Worm (Caenorhabditis elegans) whole organism, mixed stage, embryonic: Measurements from ENCODE around the gene msp-76.
"Not testable (repeated sequence)": the region's sequence is repeated elsewhere in the genome, so short reads cannot be mapped to it uniquely, and the experiment has no call there.

ENCODE experiments used
- bed-3 ChIP-seq: fragments of 200-800 bp; sonication (Bioruptor generic); optimal IDR thresholded peaks from 3 replicates; lab custom pipeline; 2018; ENCODE audit warnings: mild to moderate bottlenecking, missing genetic modification characterization, moderate library complexity, missing compliant biosample characterization
- blmp-1 ChIP-seq: fragments of 150-350 bp; optimal IDR thresholded peaks from 2 replicates; lab custom pipeline; 2014; ENCODE audit warnings: missing biosample characterization, missing genetic modification characterization
- ceh-39 ChIP-seq: fragments of 150-350 bp; optimal IDR thresholded peaks from 2 replicates; lab custom pipeline; 2014; ENCODE audit warnings: missing biosample characterization, missing genetic modification characterization
- ceh-43 ChIP-seq: fragments of 200-800 bp; sonication (Bioruptor generic); optimal IDR thresholded peaks from 2 replicates; lab custom pipeline; 2018; ENCODE audit warnings: mild to moderate bottlenecking, missing genetic modification characterization, moderate library complexity, missing compliant biosample characterization
- ceh-83 ChIP-seq: fragments of 200-800 bp; sonication (Bioruptor generic); optimal IDR thresholded peaks from 2 replicates; lab custom pipeline; 2018; ENCODE audit warnings: mild to moderate bottlenecking, missing genetic modification characterization, missing compliant biosample characterization
- ces-1 ChIP-seq: fragments of 150-350 bp; optimal IDR thresholded peaks from 2 replicates; lab custom pipeline; 2014; ENCODE audit warnings: missing biosample characterization, missing genetic modification reagents, missing genetic modification characterization
- cnd-1 ChIP-seq: fragments of 200-800 bp; sonication (Bioruptor generic); optimal IDR thresholded peaks from 2 replicates; lab custom pipeline; 2018; ENCODE audit warnings: mild to moderate bottlenecking, missing genetic modification characterization, missing compliant biosample characterization
- drap-1 ChIP-seq: fragments of 200-800 bp; sonication (Bioruptor generic); optimal IDR thresholded peaks from 3 replicates; lab custom pipeline; 2018; ENCODE audit warnings: mild to moderate bottlenecking, missing genetic modification characterization, missing compliant biosample characterization
- elt-1 ChIP-seq: sonication (generic microtip); optimal IDR thresholded peaks from 2 replicates; lab custom pipeline; 2017; ENCODE audit warnings: missing genetic modification characterization, mild to moderate bottlenecking, missing compliant biosample characterization, antibody characterized with exemption, moderate library complexity, borderline replicate concordance; ENCODE audit not compliant: insufficient read depth
- elt-3 ChIP-seq: fragments of 150-350 bp; optimal IDR thresholded peaks from 2 replicates; lab custom pipeline; 2014; ENCODE audit warnings: missing biosample characterization, missing genetic modification characterization
- ham-2 ChIP-seq: fragments of 200-800 bp; sonication (Bioruptor generic); optimal IDR thresholded peaks from 2 replicates; lab custom pipeline; 2018; ENCODE audit warnings: mild to moderate bottlenecking, missing genetic modification characterization, missing compliant biosample characterization
- hlh-1 ChIP-seq: fragments of 150-350 bp; optimal IDR thresholded peaks from 2 replicates; lab custom pipeline; 2014; ENCODE audit warnings: missing biosample characterization, missing genetic modification reagents, missing genetic modification characterization
- lin-32 ChIP-seq: fragments of 200-800 bp; sonication (Bioruptor generic); optimal IDR thresholded peaks from 2 replicates; lab custom pipeline; 2018; ENCODE audit warnings: mild to moderate bottlenecking, missing genetic modification characterization, missing compliant biosample characterization
- lsy-2 ChIP-seq: fragments of 150-350 bp; optimal IDR thresholded peaks from 2 replicates; lab custom pipeline; 2014; ENCODE audit warnings: missing biosample characterization, missing genetic modification characterization
- mab-5 ChIP-seq: fragments of 150-350 bp; optimal IDR thresholded peaks from 2 replicates; lab custom pipeline; 2014; ENCODE audit warnings: missing biosample characterization, missing genetic modification characterization
- mep-1 ChIP-seq: fragments of 150-350 bp; optimal IDR thresholded peaks from 2 replicates; lab custom pipeline; 2017; ENCODE audit warnings: missing biosample characterization, missing genetic modification reagents, missing genetic modification characterization, inconsistent platforms
- mls-2 ChIP-seq: sonication (generic microtip); optimal IDR thresholded peaks from 2 replicates; lab custom pipeline; 2016; ENCODE audit warnings: mild to moderate bottlenecking, missing genetic modification characterization, moderate library complexity, missing compliant biosample characterization
- nhr-12 ChIP-seq: fragments of 150-350 bp; optimal IDR thresholded peaks from 2 replicates; lab custom pipeline; 2014; ENCODE audit warnings: missing biosample characterization, missing genetic modification characterization
- nhr-2 ChIP-seq: fragments of 150-350 bp; optimal IDR thresholded peaks from 2 replicates; lab custom pipeline; 2014; ENCODE audit warnings: missing biosample characterization, missing genetic modification characterization
- nhr-28 ChIP-seq: fragments of 150-350 bp; optimal IDR thresholded peaks from 2 replicates; lab custom pipeline; 2014; ENCODE audit warnings: missing biosample characterization, missing genetic modification characterization
- nhr-76 ChIP-seq: sonication (generic microtip); optimal IDR thresholded peaks from 2 replicates; lab custom pipeline; 2017; ENCODE audit warnings: missing biosample characterization, missing genetic modification characterization
- pha-4 ChIP-seq: fragments of 150-350 bp; optimal IDR thresholded peaks from 2 replicates; lab custom pipeline; 2018; ENCODE audit warnings: missing biosample characterization, missing genetic modification reagents, missing genetic modification characterization
- sem-2 ChIP-seq: fragments of 200-800 bp; sonication (Bioruptor generic); optimal IDR thresholded peaks from 2 replicates; lab custom pipeline; 2018; ENCODE audit warnings: mild to moderate bottlenecking, missing genetic modification characterization, missing compliant biosample characterization
- tbx-8 ChIP-seq: fragments of 200-800 bp; sonication (Bioruptor generic); optimal IDR thresholded peaks from 2 replicates; lab custom pipeline; 2018; ENCODE audit warnings: mild to moderate bottlenecking, missing genetic modification characterization, moderate library complexity, missing compliant biosample characterization
- unc-120 ChIP-seq: sonication (generic microtip); optimal IDR thresholded peaks from 2 replicates; lab custom pipeline; 2017; ENCODE audit warnings: missing genetic modification characterization, missing compliant biosample characterization; ENCODE audit not compliant: poor library complexity, severe bottlenecking
- unc-39 ChIP-seq: fragments of 150-350 bp; optimal IDR thresholded peaks from 2 replicates; lab custom pipeline; 2014; ENCODE audit warnings: missing biosample characterization, missing genetic modification characterization
- unc-62 ChIP-seq: fragments of 150-350 bp; optimal IDR thresholded peaks from 2 replicates; lab custom pipeline; 2014; ENCODE audit warnings: missing biosample characterization, missing genetic modification reagents, missing genetic modification characterization
- zip-8 ChIP-seq: fragments of 150-350 bp; optimal IDR thresholded peaks from 2 replicates; lab custom pipeline; 2014; ENCODE audit warnings: missing biosample characterization, missing genetic modification characterization

msp-76 gene

DNA sequence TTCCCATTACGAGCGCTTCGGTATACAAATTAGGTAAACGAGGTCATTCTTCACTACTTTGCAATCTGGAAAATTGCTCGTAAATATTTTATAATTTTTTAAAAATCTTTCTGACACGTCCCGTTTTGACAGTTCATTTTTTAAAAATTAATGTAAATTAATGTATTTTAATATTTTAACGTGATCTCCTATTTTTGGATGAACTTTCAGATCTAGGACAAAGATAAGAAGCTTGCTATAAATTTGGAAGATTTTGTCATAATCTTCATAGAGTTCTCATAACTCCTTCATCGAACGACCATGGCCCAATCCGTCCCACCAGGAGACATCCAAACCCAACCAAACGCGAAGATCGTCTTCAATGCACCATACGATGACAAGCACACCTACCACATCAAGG is at the start of gene msp-76:
Gene msp-76, plus strand, starts transcription at position 301 of the 400 bp plus-strand sequence.
- not testable (repeated sequence) for TF ChIP-seq pha-4, mep-1, unc-120 (tag; lab: Kevin White, UChicago)

DNA sequence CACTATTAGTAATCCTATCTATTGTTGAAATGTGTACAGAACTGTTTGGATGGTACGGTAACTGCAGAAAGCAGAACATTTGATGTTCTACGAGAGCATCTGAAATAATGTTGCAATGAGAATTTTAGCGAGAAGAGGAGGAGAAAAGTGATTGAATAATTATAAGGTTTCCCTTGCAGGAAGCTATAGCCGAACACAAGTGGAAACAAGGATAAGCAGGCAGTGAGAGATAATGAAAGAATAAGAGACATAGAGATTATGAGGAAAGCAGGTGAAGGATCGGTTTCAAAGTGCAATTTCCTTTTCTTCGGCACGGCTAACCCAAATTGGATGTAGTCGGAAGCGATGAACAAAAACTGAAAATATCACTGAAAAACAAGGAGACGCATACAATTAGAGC is 46.9 kb upstream of the msp-76 start, which contains the start of gene del-2:
Gene del-2, minus strand, starts transcription at position 101 of the 400 bp plus-strand sequence.
- TF ChIP-seq ces-1 (GFP tag; lab: Kevin White, UChicago) (peak; percentile 26), ceh-39 (tag; lab: Kevin White, UChicago) (no peak), zip-8 (tag; lab: Kevin White, UChicago) (no peak), nhr-12 (tag; lab: Kevin White, UChicago) (no peak), hlh-1 (tag; lab: Kevin White, UChicago) (no peak), ham-2 (GFP tag; lab: Kevin White, UChicago) (peak; percentile 26)

DNA sequence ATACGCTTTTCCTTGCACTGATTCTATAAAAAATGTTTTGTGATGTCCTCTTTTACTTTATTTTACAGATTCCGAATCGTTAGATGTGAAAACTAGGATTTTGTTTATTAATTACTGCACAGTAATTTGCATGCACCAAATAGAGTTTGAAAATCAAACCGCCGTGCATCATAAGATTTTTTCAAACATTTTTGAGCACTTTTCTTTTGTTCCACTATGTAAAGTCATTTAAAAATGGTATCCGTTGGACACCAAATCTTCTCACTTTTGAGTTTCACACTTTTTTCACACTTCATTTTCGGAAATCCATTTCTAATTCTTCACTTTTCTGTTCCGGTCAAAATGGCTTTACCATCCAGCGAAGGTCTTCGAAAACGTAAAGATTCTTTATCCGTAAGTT is 45.6 kb upstream of the msp-76 start, which contains the start of gene degl-2:
Gene degl-2, plus strand, starts transcription at position 301 of the 400 bp plus-strand sequence.
- TF ChIP-seq ces-1 (GFP tag; lab: Kevin White, UChicago) = no peak
- TF ChIP-seq unc-120 (tag; lab: Kevin White, UChicago) = no peak
- no peak for TF ChIP-seq drap-1 (GFP tag; lab: Kevin White, UChicago)
- TF ChIP-seq elt-3 = no peak
- no peak for TF ChIP-seq nhr-76
- TF ChIP-seq mls-2 (tag; lab: Kevin White, UChicago) = no peak
- TF ChIP-seq elt-1 = no peak
- no peak for TF ChIP-seq nhr-12 (tag; lab: Kevin White, UChicago)
- TF ChIP-seq unc-62 (GFP tag; lab: Kevin White, UChicago) = no peak
- TF ChIP-seq hlh-1 (tag; lab: Kevin White, UChicago) = no peak
- TF ChIP-seq lsy-2 (tag; lab: Kevin White, UChicago) = no peak

DNA sequence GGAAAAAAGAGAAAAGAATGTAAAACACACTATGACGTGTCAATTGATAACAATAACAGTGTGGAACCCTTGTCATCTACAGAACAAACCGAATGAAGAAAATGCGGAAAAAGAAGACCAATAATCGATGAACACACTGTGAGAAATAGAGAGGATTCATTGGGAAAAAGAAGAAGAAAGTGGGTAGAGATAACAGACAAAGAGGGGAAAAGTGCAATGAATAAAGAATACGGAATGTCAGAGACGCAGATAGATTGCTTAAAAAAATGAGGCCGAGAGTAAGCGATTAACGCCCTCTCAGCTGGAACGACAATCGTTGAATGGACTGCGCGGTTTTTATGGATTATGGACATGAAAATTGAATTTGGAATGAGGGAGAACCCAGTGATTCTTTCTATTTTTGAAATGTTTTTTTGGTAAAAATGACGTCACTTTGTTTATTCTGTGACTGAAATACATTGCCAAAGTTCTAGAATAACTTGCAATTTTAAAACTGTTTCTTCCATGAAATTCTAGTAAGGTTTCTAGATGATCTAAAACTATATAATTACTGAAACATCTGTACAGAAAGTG is 40.9 kb upstream of the msp-76 start, which contains the start of gene amph-1:
Gene amph-1, minus strand, starts transcription at position 85 of the 573 bp plus-strand sequence.
- TF ChIP-seq bed-3 (no peak), zip-8 (tag; lab: Kevin White, UChicago) (no peak), unc-39 (tag; lab: Kevin White, UChicago) (no peak), pha-4 (tag; lab: Kevin White, UChicago) (no peak), elt-1 (no peak), ceh-39 (tag; lab: Kevin White, UChicago) (no peak), mab-5 (tag; lab: Kevin White, UChicago) (no peak), tbx-8 (no peak), nhr-12 (tag; lab: Kevin White, UChicago) (no peak)

DNA sequence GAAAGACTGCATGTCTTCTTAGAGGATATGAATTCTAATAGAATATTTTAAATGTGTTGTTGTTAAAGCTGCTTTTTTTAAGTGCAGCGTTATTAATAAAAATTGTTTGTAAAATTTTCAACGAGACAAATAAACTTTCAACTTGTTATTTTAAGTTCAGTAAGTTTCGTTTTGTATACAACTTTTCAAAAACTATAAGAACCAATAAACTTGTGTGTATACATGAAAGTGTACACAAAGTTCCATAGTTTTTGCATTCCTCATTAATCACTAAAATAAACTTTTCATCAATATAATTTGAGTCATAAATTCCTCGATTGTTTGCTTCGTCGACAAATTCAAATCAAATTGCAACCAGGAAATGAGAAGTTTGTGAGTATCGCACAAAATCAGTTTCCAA is 40.1 kb upstream of the msp-76 start, which contains the start of gene srm-3:
Gene srm-3, plus strand, starts transcription at position 301 of the 400 bp plus-strand sequence.
- TF ChIP-seq nhr-2 (tag; lab: Kevin White, UChicago) = no peak
- TF ChIP-seq cnd-1 = no peak
- TF ChIP-seq unc-39 (tag; lab: Kevin White, UChicago) = no peak
- no peak for TF ChIP-seq zip-8 (tag; lab: Kevin White, UChicago)
- TF ChIP-seq pha-4 (tag; lab: Kevin White, UChicago) = no peak
- no peak for TF ChIP-seq nhr-76
- no peak for TF ChIP-seq sem-2 (GFP tag; lab: Kevin White, UChicago)
- TF ChIP-seq nhr-28 (tag; lab: Kevin White, UChicago) = no peak
- TF ChIP-seq nhr-12 (tag; lab: Kevin White, UChicago) = no peak
- TF ChIP-seq mls-2 (tag; lab: Kevin White, UChicago) = no peak
- no peak for TF ChIP-seq ceh-83 (GFP tag; lab: Kevin White, UChicago)
- TF ChIP-seq lin-32 (GFP tag; lab: Kevin White, UChicago) = no peak
- no peak for TF ChIP-seq ceh-43 (GFP tag; lab: Kevin White, UChicago)

DNA sequence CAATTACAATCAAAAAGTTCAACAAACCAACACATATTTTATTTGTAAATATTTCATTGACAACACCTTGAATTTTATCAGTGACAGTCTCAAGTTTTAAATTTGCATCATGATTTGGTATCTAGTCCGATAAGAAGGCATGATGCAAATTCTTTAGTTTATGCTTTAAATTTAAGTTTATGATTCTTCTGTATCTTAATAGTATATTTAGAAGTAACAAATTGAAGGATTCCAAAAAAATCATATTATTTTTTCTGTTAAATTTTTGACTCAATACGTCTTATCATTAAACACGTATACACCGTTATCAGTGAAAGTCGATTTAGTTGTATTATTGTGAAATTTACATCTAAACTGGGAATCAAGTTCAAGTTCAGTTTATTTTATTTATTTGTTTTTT is 37.6 kb upstream of the msp-76 start, which contains the start of gene chca-1:
Gene chca-1, plus strand, starts transcription at position 161 of the 400 bp plus-strand sequence.
- TF ChIP-seq nhr-28 (tag; lab: Kevin White, UChicago) = no peak
- TF ChIP-seq ceh-83 (GFP tag; lab: Kevin White, UChicago) = no peak
- TF ChIP-seq cnd-1 = no peak
- TF ChIP-seq nhr-76 = no peak
- TF ChIP-seq blmp-1 (tag; lab: Kevin White, UChicago) = no peak
